Worm (Caenorhabditis elegans) whole organism, young adult: Measurements from ENCODE around the gene Y59H11AM.1.

Experiments used
- F39B2.1 ChIP-seq: fragments of 200-800 bp; sonication (Bioruptor generic); IDR thresholded peaks from 2 replicates; pipeline ENCODE4 v1.3.6; 2022; ENCODE audit warnings: missing genetic modification reagents, missing genetic modification characterization, missing compliant biosample characterization
- K11D2.4 ChIP-seq: fragments of 200-800 bp; sonication (Bioruptor generic); IDR thresholded peaks from 2 replicates; pipeline ENCODE4 v1.3.6; 2022; ENCODE audit warnings: missing genetic modification reagents, missing genetic modification characterization, missing compliant biosample characterization
- ama-1 ChIP-seq, 3 experiments: fragments of 150-350 bp in 1 of 3; sonication (generic microtip) in 2 of 3; optimal IDR thresholded peaks; 2 replicates each; lab custom pipeline; 2014 to 2018; ENCODE audit warnings: missing biosample characterization in 2 of 3, missing genetic modification characterization in 2 of 3, missing genetic modification reagents in 2 of 3
- attf-6 ChIP-seq: fragments of 200-800 bp; sonication (Bioruptor generic); IDR thresholded peaks from 2 replicates; pipeline ENCODE4 v1.3.6; 2022; ENCODE audit warnings: missing genetic modification reagents, missing genetic modification characterization, missing compliant biosample characterization
- ceh-79 ChIP-seq: sonication (generic microtip); optimal IDR thresholded peaks from 2 replicates; lab custom pipeline; 2017; ENCODE audit warnings: mild to moderate bottlenecking, missing genetic modification characterization, missing compliant biosample characterization
- ekl-4 ChIP-seq: fragments of 200-800 bp; sonication (Bioruptor generic); IDR thresholded peaks from 2 replicates; pipeline ENCODE4 v1.3.6; 2022; ENCODE audit warnings: missing genetic modification reagents, missing genetic modification characterization, missing compliant biosample characterization
- lin-35 ChIP-seq, 3 experiments: fragments of 150-350 bp in 2 of 3; sonication (generic microtip) in 1 of 3; optimal IDR thresholded peaks; 2 replicates each; lab custom pipeline; 2014 to 2018; ENCODE audit warnings: missing biosample characterization in 3 of 3, missing genetic modification characterization in 3 of 3, missing genetic modification reagents in 3 of 3
- lin-40 ChIP-seq: sonication (generic microtip); optimal IDR thresholded peaks from 2 replicates; lab custom pipeline; 2016; ENCODE audit warnings: missing genetic modification characterization, mild to moderate bottlenecking, missing compliant biosample characterization, missing genotype, missing genetic modification reagents
- nhr-90 ChIP-seq: sonication (generic microtip); optimal IDR thresholded peaks from 2 replicates; lab custom pipeline; 2016; ENCODE audit warnings: missing genotype, mild to moderate bottlenecking, missing genetic modification characterization, missing compliant biosample characterization
- snpc-4 ChIP-seq, 5 experiments: fragments of 150-350 bp in 1 of 5; sonication (generic microtip) in 4 of 5; optimal IDR thresholded peaks; 2 replicates each; lab custom pipeline; 2014 to 2018; ENCODE audit warnings: missing genetic modification characterization in 5 of 5, missing biosample characterization in 3 of 5, antibody characterized with exemption in 2 of 5, mild to moderate bottlenecking in 2 of 5, missing compliant biosample characterization in 2 of 5, missing genotype in 2 of 5, moderate library complexity in 2 of 5, missing genetic modification reagents in 1 of 5
- unc-130 ChIP-seq: sonication (generic microtip); optimal IDR thresholded peaks from 2 replicates; lab custom pipeline; 2016; ENCODE audit warnings: missing genetic modification reagents, missing genetic modification characterization, missing compliant biosample characterization
- unc-62 ChIP-seq: fragments of 150-350 bp; optimal IDR thresholded peaks from 2 replicates; lab custom pipeline; 2014; ENCODE audit warnings: missing biosample characterization, missing genetic modification reagents, missing genetic modification characterization

ce11 chrIV:8526579-8526978 is 44.7 kb upstream of the Y59H11AM.1 start:
- TF ChIP-seq lin-35 (GFP tag; optimal IDR thresholded peaks at IDR 0.05; lab: Kevin White, UChicago) = no peak
- TF ChIP-seq ama-1 (optimal IDR thresholded peaks at IDR 0.05; lab: Kevin White, UChicago) = no peak
- no peak for TF ChIP-seq ama-1 (GFP tag; optimal IDR thresholded peaks at IDR 0.05; lab: Kevin White, UChicago)
- no peak for TF ChIP-seq F39B2.1 (GFP tag; lab: Robert Waterston, UW)
- no peak for TF ChIP-seq attf-6
- no peak for TF ChIP-seq nhr-90
- no peak for TF ChIP-seq ceh-79 (tag; lab: Kevin White, UChicago)
- TF ChIP-seq unc-62 = no peak
- no peak for TF ChIP-seq snpc-4 (GFP tag; optimal IDR thresholded peaks at IDR 0.05; lab: Kevin White, UChicago)
- TF ChIP-seq snpc-4 (tag; optimal IDR thresholded peaks at IDR 0.05; lab: Kevin White, UChicago) = no peak
- TF ChIP-seq ekl-4 (GFP tag; lab: Robert Waterston, UW) = no peak
- no peak for TF ChIP-seq unc-130 (GFP tag; lab: Kevin White, UChicago)
- TF ChIP-seq lin-40 (tag; lab: Kevin White, UChicago) = no peak
- no peak for TF ChIP-seq K11D2.4 (GFP tag; lab: Robert Waterston, UW)
